Worm (Caenorhabditis elegans) whole organism, L4 larva: Measurements from ENCODE around the gene srsx-2.
"Not testable (repeated sequence)": the region's sequence is repeated elsewhere in the genome, so short reads cannot be mapped to it uniquely, and the experiment has no call there.

Experiments
- R02D3.7 ChIP-seq: fragments of 150-350 bp; sonication (generic microtip); optimal IDR thresholded peaks from 3 replicates; lab custom pipeline; 2014; ENCODE audit warnings: missing biosample characterization, missing genetic modification characterization
- T26A8.4 ChIP-seq: fragments of 200-800 bp; sonication (Bioruptor generic); IDR thresholded peaks from 2 replicates; pipeline ENCODE4 v1.3.6; 2022; ENCODE audit warnings: missing genetic modification characterization, missing compliant biosample characterization
- Y48G9A.11 ChIP-seq: fragments of 200-800 bp; sonication (Bioruptor generic); IDR thresholded peaks from 2 replicates; pipeline ENCODE4 v1.3.6; 2022; ENCODE audit warnings: missing genetic modification reagents, missing genetic modification characterization, missing compliant biosample characterization
- ZK546.5 ChIP-seq, 2 experiments: sonication (generic microtip); optimal IDR thresholded peaks; 2 replicates each; lab custom pipeline; 2017; ENCODE audit warnings: missing biosample characterization in 2 of 2, missing genetic modification characterization in 2 of 2
- aha-1 ChIP-seq: fragments of 150-350 bp; peaks from one replicate; lab custom pipeline; 2014; ENCODE audit warnings: missing biosample characterization, missing genetic modification characterization
- aly-2 ChIP-seq: sonication (generic microtip); optimal IDR thresholded peaks from 2 replicates; lab custom pipeline; 2018; ENCODE audit warnings: missing biosample characterization, missing genetic modification characterization
- dmd-6 ChIP-seq: fragments of 200-800 bp; sonication (Bioruptor generic); IDR thresholded peaks from 2 replicates; pipeline ENCODE4 v1.3.6; 2022; ENCODE audit warnings: missing genetic modification reagents, missing genetic modification characterization, missing compliant biosample characterization
- dmd-8 ChIP-seq: fragments of 200-800 bp; sonication (Bioruptor generic); IDR thresholded peaks from 2 replicates; pipeline ENCODE4 v1.3.6; 2022; ENCODE audit warnings: missing genetic modification characterization, missing compliant biosample characterization
- egl-43 ChIP-seq: fragments of 200-800 bp; sonication (Bioruptor generic); IDR thresholded peaks from 2 replicates; pipeline ENCODE4 v1.3.6; 2022; ENCODE audit warnings: missing genetic modification reagents, missing genetic modification characterization, missing compliant biosample characterization
- lim-7 ChIP-seq: fragments of 200-800 bp; sonication (Bioruptor generic); IDR thresholded peaks from 2 replicates; pipeline ENCODE4 v1.3.6; 2022; ENCODE audit warnings: missing genetic modification characterization, missing compliant biosample characterization
- lin-39 ChIP-seq: fragments of 150-350 bp; optimal IDR thresholded peaks from 2 replicates; lab custom pipeline; 2014; ENCODE audit warnings: missing biosample characterization, missing genetic modification reagents, missing genetic modification characterization
- lsy-2 ChIP-seq, 2 experiments: fragments of 150-350 bp in 1 of 2; sonication (generic microtip) in 1 of 2; optimal IDR thresholded peaks; 2 replicates each; lab custom pipeline; 2014 to 2017; ENCODE audit warnings: missing biosample characterization in 2 of 2, missing genetic modification characterization in 2 of 2
- mes-2 ChIP-seq: sonication (generic microtip); optimal IDR thresholded peaks from 2 replicates; lab custom pipeline; 2016; ENCODE audit warnings: missing genotype, mild to moderate bottlenecking, missing genetic modification characterization, missing compliant biosample characterization; ENCODE audit not compliant: poor library complexity, severe bottlenecking
- mxl-3 ChIP-seq: fragments of 200-800 bp; sonication (Bioruptor generic); optimal IDR thresholded peaks from 2 replicates; lab custom pipeline; 2018; ENCODE audit warnings: mild to moderate bottlenecking, missing genetic modification characterization, missing compliant biosample characterization
- nhr-10 ChIP-seq: fragments of 150-350 bp; optimal IDR thresholded peaks from 2 replicates; lab custom pipeline; 2014; ENCODE audit warnings: missing biosample characterization, missing genetic modification characterization
- nhr-25 ChIP-seq: sonication (generic microtip); optimal IDR thresholded peaks from 2 replicates; lab custom pipeline; 2017; ENCODE audit warnings: missing genetic modification characterization, mild to moderate bottlenecking, missing compliant biosample characterization, antibody characterized with exemption, moderate library complexity, borderline replicate concordance; ENCODE audit not compliant: insufficient read depth
- nhr-28 ChIP-seq: fragments of 150-350 bp; optimal IDR thresholded peaks from 2 replicates; lab custom pipeline; 2014; ENCODE audit warnings: missing biosample characterization, missing genetic modification characterization
- nhr-77 ChIP-seq: fragments of 150-350 bp; optimal IDR thresholded peaks from 2 replicates; lab custom pipeline; 2014; ENCODE audit warnings: missing biosample characterization, missing genetic modification characterization
- pqm-1 ChIP-seq: sonication (generic microtip); optimal IDR thresholded peaks from 2 replicates; lab custom pipeline; 2017; ENCODE audit warnings: missing biosample characterization, missing genetic modification characterization
- rbr-2 ChIP-seq: sonication (generic microtip); optimal IDR thresholded peaks from 2 replicates; lab custom pipeline; 2016; ENCODE audit warnings: missing genotype, missing genetic modification characterization, missing compliant biosample characterization
- saeg-2 ChIP-seq: fragments of 200-800 bp; sonication (Bioruptor generic); IDR thresholded peaks from 2 replicates; pipeline ENCODE4 v1.3.6; 2022; ENCODE audit warnings: missing genetic modification reagents, missing genetic modification characterization, missing compliant biosample characterization
- set-16 ChIP-seq: fragments of 200-800 bp; sonication (Bioruptor generic); IDR thresholded peaks from 2 replicates; pipeline ENCODE4 v1.3.6; 2022; ENCODE audit warnings: missing genetic modification reagents, missing genetic modification characterization, missing compliant biosample characterization
- skn-1 ChIP-seq: fragments of 150-350 bp; optimal IDR thresholded peaks from 2 replicates; lab custom pipeline; 2014; ENCODE audit warnings: missing biosample characterization, missing genetic modification characterization
- tag-97 ChIP-seq: fragments of 200-800 bp; sonication (Bioruptor generic); IDR thresholded peaks from 2 replicates; pipeline ENCODE4 v1.3.6; 2022; ENCODE audit warnings: missing genetic modification characterization, missing compliant biosample characterization
- unc-62 ChIP-seq, 3 experiments: fragments of 150-350 bp in 1 of 3; sonication (generic microtip); optimal IDR thresholded peaks in 2 of 3; peaks in 1 of 3; 1 replicate in 1 of 3; 2 replicates in 2 of 3; lab custom pipeline; 2014 to 2017; ENCODE audit warnings: missing biosample characterization in 3 of 3, missing genetic modification characterization in 3 of 3, missing genetic modification reagents in 3 of 3, missing genotype in 1 of 3
- zfp-3 ChIP-seq: fragments of 200-800 bp; sonication (Bioruptor generic); conservative IDR thresholded peaks from 2 replicates; pipeline ENCODE4 v1.3.6; 2022; ENCODE audit warnings: missing genetic modification reagents, missing genetic modification characterization, missing compliant biosample characterization
- zip-11 ChIP-seq: fragments of 200-800 bp; sonication (Bioruptor generic); IDR thresholded peaks from 2 replicates; pipeline ENCODE4 v1.3.6; 2022; ENCODE audit warnings: missing genetic modification characterization, missing compliant biosample characterization
- zip-2 ChIP-seq: fragments of 150-350 bp; optimal IDR thresholded peaks from 2 replicates; lab custom pipeline; 2014; ENCODE audit warnings: missing biosample characterization, missing genetic modification characterization
- ztf-11 ChIP-seq: fragments of 150-350 bp; optimal IDR thresholded peaks from 2 replicates; lab custom pipeline; 2014; ENCODE audit warnings: missing biosample characterization, missing genetic modification characterization

The srsx-2 gene

ce11 chrV:17429262-17429661 is 9.0 kb downstream of the srsx-2 start:
- TF ChIP-seq lsy-2 (tag; optimal IDR thresholded peaks at IDR 0.05; lab: Kevin White, UChicago) (no peak), egl-43 (no peak), dmd-6 (no peak), mes-2 (tag; lab: Kevin White, UChicago) (no peak), skn-1 (tag; lab: Kevin White, UChicago) (no peak), set-16 (GFP tag; lab: Robert Waterston, UW) (peak; percentile 84), ztf-11 (no peak)

- peak in 1 of 2 experiments; percentile 22 for TF ChIP-seq unc-62 (GFP tag; optimal IDR thresholded peaks at IDR 0.05 in 1 of 2; lab: Kevin White, UChicago)
- TF ChIP-seq unc-62 (tag; optimal IDR thresholded peaks at IDR 0.05; lab: Kevin White, UChicago), result not testable (repeated sequence)
- peak; percentile 77 for TF ChIP-seq Y48G9A.11 (GFP tag; lab: Robert Waterston, UW)
- peak; percentile 54; the same call in 1 of the 2 replicates for TF ChIP-seq lim-7 (GFP tag; lab: Robert Waterston, UW)
Observed at ce11 chrV:17428609-17429008, 9.6 kb downstream of the srsx-2 start.

ce11 chrV:17416833-17417232 is 21.4 kb downstream of the srsx-2 start, which contains the start of gene clc-21:
Gene clc-21, plus strand, starts transcription at chrV:17417133.
- no peak for TF ChIP-seq pqm-1 (tag; lab: Kevin White, UChicago)
- TF ChIP-seq saeg-2 (GFP tag; lab: Robert Waterston, UW), result no peak
- TF ChIP-seq nhr-10, result no peak
- TF ChIP-seq nhr-28 (tag; lab: Kevin White, UChicago), result peak; percentile 2
- no peak for TF ChIP-seq dmd-8
- no peak for TF ChIP-seq zfp-3
- no peak for TF ChIP-seq mxl-3 (GFP tag; lab: Kevin White, UChicago)
- TF ChIP-seq, all 104 proteins: peak for 1

ce11 chrV:17414951-17415350 is 23.3 kb downstream of the srsx-2 start, which contains the start of gene T27C5.12:
Gene T27C5.12, plus strand, starts transcription at chrV:17415251.
- TF ChIP-seq nhr-77 (tag; lab: Kevin White, UChicago) (no peak), lin-39 (tag; lab: Kevin White, UChicago) (no peak), ZK546.5 (tag; optimal IDR thresholded peaks at IDR 0.05; lab: Kevin White, UChicago) (no peak), tag-97 (no peak), zip-2 (tag; lab: Kevin White, UChicago) (no peak)
- TF ChIP-seq, all 104 proteins: peak for 0

- TF ChIP-seq unc-62 (GFP tag; optimal IDR thresholded peaks at IDR 0.05 in 1 of 2; lab: Kevin White, UChicago); unc-62 (tag; optimal IDR thresholded peaks at IDR 0.05; lab: Kevin White, UChicago); rbr-2 (tag; lab: Kevin White, UChicago); zip-11 (GFP tag; lab: Robert Waterston, UW): not testable (repeated sequence)
Observed at ce11 chrV:17409955-17410354, 28.3 kb downstream of the srsx-2 start, which contains the start of gene srh-132. Gene srh-132, plus strand, starts transcription at chrV:17410255.

- TF ChIP-seq R02D3.7 (tag; lab: Kevin White, UChicago) (no peak), aly-2 (tag; lab: Kevin White, UChicago) (no peak), T26A8.4 (GFP tag; lab: Robert Waterston, UW) (no peak), mxl-3 (GFP tag; lab: Kevin White, UChicago) (no peak), nhr-25 (tag; lab: Kevin White, UChicago) (no peak), aha-1 (tag; lab: Kevin White, UChicago) (peak; percentile 6)
Observed at ce11 chrV:17395374-17395773, 42.8 kb downstream of the srsx-2 start, which contains the start of gene srh-120. Gene srh-120, plus strand, starts transcription at chrV:17395674.
